Fruit fly (Drosophila melanogaster) whole organism, wandering third instar larva: Measurements from ENCODE around the gene CG13721.
A peak's percentile ranks its signal among the peaks of the same experiment; 100 is the strongest.

Experiments
- Abd-B ChIP-seq: fragments of >200 bp; optimal IDR thresholded peaks from 2 replicates; lab custom pipeline; 2017; ENCODE audit warnings: missing biosample characterization, missing genetic modification characterization
- Jra ChIP-seq: sonication (Bioruptor generic); optimal IDR thresholded peaks from 2 replicates; lab custom pipeline; 2016; ENCODE audit warnings: missing biosample characterization, missing genetic modification characterization
- br ChIP-seq: fragments of 200-800 bp; sonication (Bioruptor generic); optimal IDR thresholded peaks from 2 replicates; lab custom pipeline; 2016; ENCODE audit warnings: missing biosample characterization, missing genetic modification characterization

DNA sequence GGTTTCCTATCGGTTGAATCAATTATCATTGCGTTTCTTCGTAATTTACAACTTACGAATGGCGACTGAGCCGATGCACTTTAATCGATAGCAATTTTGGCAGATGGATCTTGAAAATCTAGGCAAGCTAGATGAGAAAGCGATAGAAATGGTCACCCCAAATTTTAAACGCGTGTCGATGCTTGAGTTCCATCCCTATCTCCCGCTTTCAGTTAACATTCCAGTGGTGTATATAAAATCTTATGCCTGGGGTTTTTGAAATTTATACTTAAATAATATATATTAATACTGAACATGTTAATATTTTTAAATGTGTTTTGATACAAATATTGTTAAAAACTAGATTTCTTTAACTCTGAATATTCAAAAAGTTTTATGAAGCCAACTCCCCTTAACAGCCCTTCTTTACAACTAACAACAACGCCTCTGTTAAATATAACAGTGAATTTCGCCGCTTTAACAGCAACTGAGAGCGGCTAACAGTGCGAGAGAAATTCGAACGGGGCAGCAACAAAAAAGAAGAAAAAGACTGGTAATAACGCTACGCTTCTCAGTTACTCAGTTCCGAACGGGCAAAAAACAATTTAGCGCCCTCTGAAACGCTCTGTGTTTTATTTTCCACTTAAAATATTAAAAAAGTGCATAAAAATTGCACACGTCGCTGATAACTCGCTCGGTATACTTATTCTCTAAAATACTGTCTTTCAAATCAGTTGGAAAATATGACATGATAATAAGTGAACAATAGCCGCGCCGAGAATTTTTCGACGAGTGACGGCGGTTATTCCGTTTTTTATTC, 44.2 kb upstream of the CG13721 start, which contains the start of gene CG11357:
- TF ChIP-seq br (GFP tag; lab: Kevin White, UChicago): peak; percentile 91
- TF ChIP-seq Abd-B (GFP tag; lab: Kevin White, UChicago): no peak
- TF ChIP-seq Jra (GFP tag; lab: Kevin White, UChicago): peak; percentile 69
